Worm (Caenorhabditis elegans) whole organism, late embryonic: ENCODE measurements around the gene nlp-81.

Experiments
- C08G9.2 ChIP-seq: sonication (generic microtip); optimal IDR thresholded peaks from 2 replicates; lab custom pipeline; 2016; ENCODE audit warnings: mild to moderate bottlenecking, missing genetic modification characterization, moderate library complexity, missing compliant biosample characterization
- C38D4.7 ChIP-seq: fragments of 200-800 bp; sonication (Bioruptor generic); optimal IDR thresholded peaks from 2 replicates; lab custom pipeline; 2018; ENCODE audit warnings: mild to moderate bottlenecking, missing genetic modification characterization, moderate library complexity, missing compliant biosample characterization
- F13H6.1 ChIP-seq: sonication (generic microtip); optimal IDR thresholded peaks from 2 replicates; lab custom pipeline; 2016; ENCODE audit warnings: missing genetic modification characterization, missing compliant biosample characterization
- K09A11.1 ChIP-seq: sonication (generic microtip); optimal IDR thresholded peaks from 2 replicates; lab custom pipeline; 2017; ENCODE audit warnings: antibody characterized with exemption, mild to moderate bottlenecking, missing genetic modification characterization, missing compliant biosample characterization; ENCODE audit not compliant: insufficient read depth
- T23F11.4 ChIP-seq: fragments of 200-800 bp; sonication (Bioruptor generic); optimal IDR thresholded peaks from 2 replicates; lab custom pipeline; 2018; ENCODE audit warnings: mild to moderate bottlenecking, missing genetic modification characterization, missing compliant biosample characterization
- ama-1 ChIP-seq: fragments of 150-350 bp; optimal IDR thresholded peaks from 2 replicates; lab custom pipeline; 2014
- ceh-18 ChIP-seq: sonication (generic microtip); optimal IDR thresholded peaks from 2 replicates; lab custom pipeline; 2016; ENCODE audit warnings: missing genetic modification characterization, missing compliant biosample characterization
- ceh-19 ChIP-seq: fragments of 200-800 bp; sonication (Bioruptor generic); optimal IDR thresholded peaks from 2 replicates; lab custom pipeline; 2018; ENCODE audit warnings: mild to moderate bottlenecking, missing genetic modification characterization, missing compliant biosample characterization
- ceh-2 ChIP-seq: sonication (generic microtip); optimal IDR thresholded peaks from 2 replicates; lab custom pipeline; 2016; ENCODE audit warnings: missing genotype, missing genetic modification characterization, missing compliant biosample characterization
- ceh-24 ChIP-seq: sonication (generic microtip); optimal IDR thresholded peaks from 2 replicates; lab custom pipeline; 2016; ENCODE audit warnings: mild to moderate bottlenecking, missing genetic modification characterization, missing compliant biosample characterization
- ceh-31 ChIP-seq: sonication (generic microtip); optimal IDR thresholded peaks from 2 replicates; lab custom pipeline; 2016; ENCODE audit warnings: missing genetic modification characterization, missing compliant biosample characterization
- ceh-34 ChIP-seq: sonication (generic microtip); optimal IDR thresholded peaks from 2 replicates; lab custom pipeline; 2016; ENCODE audit warnings: mild to moderate bottlenecking, missing genetic modification characterization, missing compliant biosample characterization
- ceh-45 ChIP-seq: fragments of 200-800 bp; sonication (Bioruptor generic); IDR thresholded peaks from 2 replicates; pipeline ENCODE4 v1.3.6; 2022; ENCODE audit warnings: missing genetic modification reagents, missing genetic modification characterization, missing compliant biosample characterization
- ceh-48 ChIP-seq: sonication (generic microtip); optimal IDR thresholded peaks from 2 replicates; lab custom pipeline; 2016; ENCODE audit warnings: missing genetic modification characterization, inconsistent platforms, missing compliant biosample characterization
- ceh-6 ChIP-seq: fragments of 200-800 bp; sonication (Bioruptor generic); optimal IDR thresholded peaks from 2 replicates; lab custom pipeline; 2018; ENCODE audit warnings: mild to moderate bottlenecking, missing genetic modification characterization, missing compliant biosample characterization
- ceh-9 ChIP-seq: sonication (generic microtip); optimal IDR thresholded peaks from 2 replicates; lab custom pipeline; 2016; ENCODE audit warnings: mild to moderate bottlenecking, missing genetic modification characterization, inconsistent platforms, missing compliant biosample characterization
- che-1 ChIP-seq: sonication (generic microtip); optimal IDR thresholded peaks from 2 replicates; lab custom pipeline; 2016; ENCODE audit warnings: mild to moderate bottlenecking, missing genetic modification characterization, missing compliant biosample characterization
- dmd-4 ChIP-seq: sonication (generic microtip); optimal IDR thresholded peaks from 2 replicates; lab custom pipeline; 2016; ENCODE audit warnings: borderline replicate concordance, missing genetic modification characterization, missing compliant biosample characterization
- dve-1 ChIP-seq: sonication (generic microtip); optimal IDR thresholded peaks from 2 replicates; lab custom pipeline; 2017; ENCODE audit warnings: antibody characterized with exemption, mild to moderate bottlenecking, missing genetic modification characterization, missing compliant biosample characterization
- elt-2 ChIP-seq: sonication (generic microtip); optimal IDR thresholded peaks from 2 replicates; lab custom pipeline; 2016; ENCODE audit warnings: missing genetic modification reagents, missing genetic modification characterization, missing compliant biosample characterization
- elt-4 ChIP-seq: sonication (generic microtip); optimal IDR thresholded peaks from 2 replicates; lab custom pipeline; 2016; ENCODE audit warnings: missing genetic modification characterization, missing compliant biosample characterization
- eyg-1 ChIP-seq: sonication (generic microtip); optimal IDR thresholded peaks from 2 replicates; lab custom pipeline; 2016; ENCODE audit warnings: missing genotype, missing genetic modification characterization, missing compliant biosample characterization
- fkh-10 ChIP-seq: fragments of 150-350 bp; optimal IDR thresholded peaks from 2 replicates; lab custom pipeline; 2014; ENCODE audit warnings: missing biosample characterization, missing genetic modification reagents, missing genetic modification characterization
- fkh-6 ChIP-seq: sonication (generic microtip); optimal IDR thresholded peaks from 2 replicates; lab custom pipeline; 2016; ENCODE audit warnings: missing genetic modification characterization, missing compliant biosample characterization
- hlh-13 ChIP-seq: fragments of 200-800 bp; sonication (Bioruptor generic); optimal IDR thresholded peaks from 2 replicates; lab custom pipeline; 2018; ENCODE audit warnings: mild to moderate bottlenecking, missing genetic modification characterization, missing compliant biosample characterization
- hlh-15 ChIP-seq: sonication (generic microtip); optimal IDR thresholded peaks from 2 replicates; lab custom pipeline; 2016; ENCODE audit warnings: missing genetic modification characterization, missing compliant biosample characterization
- hlh-6 ChIP-seq: sonication (generic microtip); optimal IDR thresholded peaks from 2 replicates; lab custom pipeline; 2016; ENCODE audit warnings: missing genotype, missing genetic modification characterization, missing compliant biosample characterization
- lim-6 ChIP-seq: sonication (generic microtip); optimal IDR thresholded peaks from 2 replicates; lab custom pipeline; 2016; ENCODE audit warnings: missing genetic modification characterization, missing compliant biosample characterization
- madf-2 ChIP-seq: sonication (generic microtip); optimal IDR thresholded peaks from 2 replicates; lab custom pipeline; 2017; ENCODE audit warnings: missing genetic modification characterization, missing compliant biosample characterization
- mec-3 ChIP-seq: sonication (generic microtip); optimal IDR thresholded peaks from 2 replicates; lab custom pipeline; 2016; ENCODE audit warnings: borderline replicate concordance, missing genetic modification characterization, missing compliant biosample characterization
- nhr-11 ChIP-seq: fragments of 150-350 bp; optimal IDR thresholded peaks from 2 replicates; lab custom pipeline; 2014; ENCODE audit warnings: missing biosample characterization, missing genetic modification characterization
- nhr-232 ChIP-seq: sonication (generic microtip); optimal IDR thresholded peaks from 2 replicates; lab custom pipeline; 2016; ENCODE audit warnings: missing genetic modification characterization, missing compliant biosample characterization
- npax-4 ChIP-seq: sonication (generic microtip); optimal IDR thresholded peaks from 2 replicates; lab custom pipeline; 2016; ENCODE audit warnings: missing genetic modification characterization, missing compliant biosample characterization
- pag-3 ChIP-seq: sonication (generic microtip); optimal IDR thresholded peaks from 2 replicates; lab custom pipeline; 2016; ENCODE audit warnings: missing compliant biosample characterization, missing genetic modification characterization, borderline replicate concordance
- pat-9 ChIP-seq: fragments of 200-800 bp; sonication (Bioruptor generic); optimal IDR thresholded peaks from 2 replicates; lab custom pipeline; 2018; ENCODE audit warnings: mild to moderate bottlenecking, missing genetic modification characterization, moderate library complexity, missing compliant biosample characterization
- pax-1 ChIP-seq: fragments of 150-350 bp; optimal IDR thresholded peaks from 2 replicates; lab custom pipeline; 2014; ENCODE audit warnings: missing biosample characterization, missing genetic modification characterization
- pha-2 ChIP-seq: sonication (generic microtip); optimal IDR thresholded peaks from 2 replicates; lab custom pipeline; 2017; ENCODE audit warnings: mild to moderate bottlenecking, missing genetic modification characterization, missing compliant biosample characterization
- pha-4 ChIP-seq: fragments of 150-350 bp; optimal IDR thresholded peaks from 2 replicates; lab custom pipeline; 2018; ENCODE audit warnings: missing biosample characterization, missing genetic modification reagents, missing genetic modification characterization
- pqm-1 ChIP-seq: sonication (generic microtip); optimal IDR thresholded peaks from 2 replicates; lab custom pipeline; 2016; ENCODE audit warnings: missing genetic modification characterization, missing compliant biosample characterization
- rnt-1 ChIP-seq: sonication (generic microtip); optimal IDR thresholded peaks from 2 replicates; lab custom pipeline; 2016; ENCODE audit warnings: missing genetic modification characterization, missing compliant biosample characterization
- sox-2 ChIP-seq: fragments of 200-800 bp; sonication (Bioruptor generic); IDR thresholded peaks from 2 replicates; pipeline ENCODE4 v1.3.6; 2022; ENCODE audit warnings: missing genetic modification reagents, missing genetic modification characterization, missing compliant biosample characterization
- sox-4 ChIP-seq: sonication (generic microtip); optimal IDR thresholded peaks from 2 replicates; lab custom pipeline; 2017; ENCODE audit warnings: mild to moderate bottlenecking, missing genetic modification characterization, inconsistent platforms, missing compliant biosample characterization
- syd-9 ChIP-seq: sonication (generic microtip); optimal IDR thresholded peaks from 2 replicates; lab custom pipeline; 2016; ENCODE audit warnings: mild to moderate bottlenecking, missing genetic modification characterization, moderate library complexity, missing compliant biosample characterization
- tbx-2 ChIP-seq: sonication (generic microtip); optimal IDR thresholded peaks from 2 replicates; lab custom pipeline; 2016; ENCODE audit warnings: missing genetic modification characterization, missing compliant biosample characterization
- tbx-7 ChIP-seq: sonication (generic microtip); optimal IDR thresholded peaks from 2 replicates; lab custom pipeline; 2016; ENCODE audit warnings: missing genotype, missing genetic modification characterization, missing compliant biosample characterization
- ttx-3 ChIP-seq: sonication (generic microtip); optimal IDR thresholded peaks from 2 replicates; lab custom pipeline; 2016; ENCODE audit warnings: missing genetic modification reagents, missing genetic modification characterization, missing compliant biosample characterization
- unc-3 ChIP-seq, 2 experiments: fragments of 200-800 bp in 1 of 2; sonication (Bioruptor generic) in 1 of 2; sonication (generic microtip) in 1 of 2; conservative IDR thresholded peaks in 1 of 2; optimal IDR thresholded peaks in 1 of 2; 2 replicates each; pipeline versions ENCODE4 v1.3.6 to Lab custom; 2016 to 2022; ENCODE audit warnings: missing compliant biosample characterization in 2 of 2, missing genetic modification characterization in 2 of 2, missing genetic modification reagents in 1 of 2
- unc-42 ChIP-seq: sonication (generic microtip); optimal IDR thresholded peaks from 2 replicates; lab custom pipeline; 2016; ENCODE audit warnings: missing genotype, missing genetic modification characterization, missing compliant biosample characterization
- unc-55 ChIP-seq: sonication (generic microtip); optimal IDR thresholded peaks from 2 replicates; lab custom pipeline; 2017; ENCODE audit warnings: missing biosample characterization, missing genetic modification reagents, missing genetic modification characterization
- unc-86 ChIP-seq: sonication (generic microtip); optimal IDR thresholded peaks from 2 replicates; lab custom pipeline; 2016; ENCODE audit warnings: missing genetic modification characterization, missing compliant biosample characterization
- zip-5 ChIP-seq: sonication (generic microtip); optimal IDR thresholded peaks from 2 replicates; lab custom pipeline; 2016; ENCODE audit warnings: missing genetic modification characterization, missing compliant biosample characterization
- ztf-16 ChIP-seq: sonication (generic microtip); optimal IDR thresholded peaks from 2 replicates; lab custom pipeline; 2017; ENCODE audit warnings: missing genetic modification characterization, missing compliant biosample characterization

Gene nlp-81

ce11 chrIV:3163562-3163961 is 12.4 kb downstream of the nlp-81 start (continued):
- no peak for TF ChIP-seq T23F11.4 (GFP tag; lab: Kevin White, UChicago)
- TF ChIP-seq pqm-1, result no peak
- peak; percentile 11 for TF ChIP-seq ceh-31 (tag; lab: Kevin White, UChicago)

DNA sequence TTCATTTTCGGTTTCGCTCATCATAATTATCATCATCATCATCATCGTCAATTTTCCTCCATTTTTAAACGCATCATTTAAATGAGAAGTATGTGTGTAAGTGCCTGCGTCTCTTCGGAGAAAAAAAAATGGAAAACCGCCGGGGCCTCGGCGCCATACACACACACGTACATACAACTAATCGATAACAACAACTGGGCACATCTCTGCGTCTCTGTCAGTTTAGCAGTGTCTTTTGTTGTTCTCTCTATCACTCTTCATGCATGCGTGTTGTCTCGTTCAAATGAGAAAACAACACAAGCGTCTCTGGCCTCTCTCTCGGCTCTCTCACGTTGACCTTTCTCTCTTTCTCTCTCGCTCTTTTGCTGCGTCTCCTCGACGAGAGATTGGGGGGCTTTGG is 15.1 kb downstream of the nlp-81 start:
- TF ChIP-seq zip-5 (tag; lab: Kevin White, UChicago) (no peak), ceh-6 (no peak), madf-2 (no peak), tbx-2 (tag; lab: Kevin White, UChicago) (peak; percentile 69), tbx-7 (tag; lab: Kevin White, UChicago) (no peak), sox-2 (no peak), ztf-16 (no peak), pag-3 (tag; lab: Kevin White, UChicago) (no peak), dmd-4 (tag; lab: Kevin White, UChicago) (no peak), eyg-1 (tag; lab: Kevin White, UChicago) (no peak), unc-55 (peak; percentile 86), sox-4 (tag; lab: Kevin White, UChicago) (no peak), syd-9 (tag; lab: Kevin White, UChicago) (no peak), fkh-6 (no peak), elt-2 (no peak), elt-4 (tag; lab: Kevin White, UChicago) (no peak), ceh-19 (GFP tag; lab: Kevin White, UChicago) (no peak), pha-4 (no peak), pqm-1 (no peak), hlh-6 (tag; lab: Kevin White, UChicago) (no peak), hlh-15 (tag; lab: Kevin White, UChicago) (no peak), K09A11.1 (tag; lab: Kevin White, UChicago) (no peak), pat-9 (tag; lab: Kevin White, UChicago) (no peak), ceh-9 (tag; lab: Kevin White, UChicago) (no peak), ceh-18 (tag; lab: Kevin White, UChicago) (peak; percentile 85), lim-6 (tag; lab: Kevin White, UChicago) (no peak), unc-3 (GFP tag; conservative IDR thresholded peaks at IDR 0.05; lab: Robert Waterston, UW) (no peak), unc-3 (tag; optimal IDR thresholded peaks at IDR 0.05; lab: Kevin White, UChicago) (no peak), ceh-24 (tag; lab: Kevin White, UChicago) (no peak), ceh-2 (tag; lab: Kevin White, UChicago) (no peak), npax-4 (tag; lab: Kevin White, UChicago) (no peak), unc-42 (no peak), C38D4.7 (GFP tag; lab: Kevin White, UChicago) (no peak), ceh-48 (tag; lab: Kevin White, UChicago) (peak; percentile 82), rnt-1 (tag; lab: Kevin White, UChicago) (peak; percentile 31), pha-2 (tag; lab: Kevin White, UChicago) (no peak), hlh-13 (GFP tag; lab: Kevin White, UChicago) (no peak), unc-86 (tag; lab: Kevin White, UChicago) (no peak), ama-1 (lab: Kevin White, UChicago) (no peak), nhr-232 (no peak), fkh-10 (GFP tag; lab: Kevin White, UChicago) (no peak), dve-1 (tag; lab: Kevin White, UChicago) (peak; percentile 57), ceh-34 (tag; lab: Kevin White, UChicago) (peak; percentile 51), nhr-11 (tag; lab: Kevin White, UChicago) (no peak), pax-1 (tag; lab: Kevin White, UChicago) (no peak), F13H6.1 (tag; lab: Kevin White, UChicago) (no peak), che-1 (tag; lab: Kevin White, UChicago) (no peak), C08G9.2 (no peak), mec-3 (tag; lab: Kevin White, UChicago) (no peak), ttx-3 (tag; lab: Kevin White, UChicago) (no peak), ceh-45 (no peak)
